Fruit fly (Drosophila melanogaster) whole organism, pupa: ENCODE data around the gene CG4297.

Experiments used
- CG10348 ChIP-seq: fragments of 200-800 bp; sonication (Bioruptor generic); IDR thresholded peaks from 2 replicates; pipeline ENCODE4 v1.3.6; 2022; ENCODE audit warnings: missing biosample characterization, missing genetic modification characterization
- CG12605 ChIP-seq: fragments of 200-800 bp; sonication (Bioruptor generic); IDR thresholded peaks from 2 replicates; pipeline ENCODE4 v1.3.6; 2022; ENCODE audit warnings: missing biosample characterization, missing genetic modification characterization
- CG13204 ChIP-seq: fragments of 200-800 bp; sonication (Bioruptor generic); optimal IDR thresholded peaks from 2 replicates; lab custom pipeline; 2018; ENCODE audit warnings: missing biosample characterization, mild to moderate bottlenecking, missing genetic modification characterization, moderate library complexity
- CG14655 ChIP-seq: fragments of 200-800 bp; sonication (Bioruptor generic); optimal IDR thresholded peaks from 3 replicates; lab custom pipeline; 2017; ENCODE audit warnings: mild to moderate bottlenecking, missing biosample characterization, missing genetic modification reagents, missing genetic modification characterization
- CG15710 ChIP-seq: fragments of 200-800 bp; sonication (Bioruptor generic); optimal IDR thresholded peaks from 2 replicates; lab custom pipeline; 2018; ENCODE audit warnings: missing biosample characterization, mild to moderate bottlenecking, missing genetic modification characterization, moderate library complexity
- CG17806 ChIP-seq: fragments of 200-800 bp; sonication (Bioruptor generic); optimal IDR thresholded peaks from 2 replicates; lab custom pipeline; 2018; ENCODE audit warnings: missing biosample characterization, mild to moderate bottlenecking, missing genetic modification characterization, moderate library complexity
- CG32121 ChIP-seq: fragments of 200-800 bp; sonication (Bioruptor generic); IDR thresholded peaks from 2 replicates; pipeline ENCODE4 v1.3.6; 2022; ENCODE audit warnings: missing biosample characterization, missing genetic modification characterization
- CG34367 ChIP-seq: fragments of 200-800 bp; sonication (Bioruptor generic); optimal IDR thresholded peaks from 2 replicates; lab custom pipeline; 2018; ENCODE audit warnings: missing biosample characterization, mild to moderate bottlenecking, missing genetic modification characterization
- CG4496 ChIP-seq: fragments of 200-800 bp; sonication (Bioruptor generic); IDR thresholded peaks from 3 replicates; pipeline ENCODE4 v1.3.6; 2022; ENCODE audit warnings: missing biosample characterization, missing genetic modification characterization
- CG8159 ChIP-seq: fragments of 200-800 bp; sonication (Bioruptor generic); optimal IDR thresholded peaks from 3 replicates; lab custom pipeline; 2018; ENCODE audit warnings: missing biosample characterization, mild to moderate bottlenecking, missing genetic modification characterization, moderate library complexity
- CG8301 ChIP-seq: fragments of 200-800 bp; sonication (Bioruptor generic); optimal IDR thresholded peaks from 2 replicates; lab custom pipeline; 2018; ENCODE audit warnings: missing biosample characterization, mild to moderate bottlenecking, missing genetic modification characterization
- CG9948 ChIP-seq: fragments of 200-800 bp; sonication (Bioruptor generic); optimal IDR thresholded peaks from 2 replicates; lab custom pipeline; 2018; ENCODE audit warnings: missing biosample characterization, mild to moderate bottlenecking, missing genetic modification characterization, moderate library complexity
- D1 ChIP-seq: fragments of 200-800 bp; sonication (Bioruptor generic); optimal IDR thresholded peaks from 2 replicates; lab custom pipeline; 2018; ENCODE audit warnings: missing biosample characterization, mild to moderate bottlenecking, missing genetic modification characterization, moderate library complexity
- EcR ChIP-seq: fragments of 200-800 bp; sonication (Bioruptor generic); optimal IDR thresholded peaks from 3 replicates; lab custom pipeline; 2019; ENCODE audit warnings: missing biosample characterization, missing genetic modification characterization, mild to moderate bottlenecking, moderate library complexity, missing genetic modification reagents
- Ets98B ChIP-seq: fragments of 200-800 bp; sonication (Bioruptor generic); IDR thresholded peaks from 2 replicates; pipeline ENCODE4 v1.3.6; 2022; ENCODE audit warnings: missing biosample characterization, missing genetic modification characterization
- Pif1A ChIP-seq: fragments of 200-800 bp; sonication (Bioruptor generic); optimal IDR thresholded peaks from 3 replicates; lab custom pipeline; 2016; ENCODE audit warnings: missing biosample characterization, missing genetic modification characterization
- Pif1B ChIP-seq: fragments of 200-800 bp; sonication (Bioruptor generic); optimal IDR thresholded peaks from 3 replicates; lab custom pipeline; 2016; ENCODE audit warnings: missing biosample characterization, missing genetic modification characterization
- Snoo ChIP-seq: fragments of 200-800 bp; sonication (Bioruptor generic); optimal IDR thresholded peaks from 3 replicates; lab custom pipeline; 2017; ENCODE audit warnings: missing biosample characterization, mild to moderate bottlenecking, missing genetic modification characterization, inconsistent platforms
- fd96Ca ChIP-seq: fragments of 200-800 bp; sonication (Bioruptor generic); IDR thresholded peaks from 3 replicates; pipeline ENCODE4 v1.3.6; 2022; ENCODE audit warnings: missing biosample characterization, missing genetic modification characterization
- gl ChIP-seq: fragments of 200-800 bp; sonication (Bioruptor generic); optimal IDR thresholded peaks from 2 replicates; lab custom pipeline; 2018; ENCODE audit warnings: missing biosample characterization, mild to moderate bottlenecking, missing genetic modification characterization
- rn ChIP-seq: fragments of 200-800 bp; sonication (Bioruptor generic); IDR thresholded peaks from 2 replicates; pipeline ENCODE4 v1.3.6; 2022; ENCODE audit warnings: missing biosample characterization, missing genetic modification characterization

Gene CG4297

dm6 chr2L:439339-439738 lies 32.7 kb downstream of the CG4297 start:
- peak; percentile 76 for TF ChIP-seq CG34367 (tag; lab: Kevin White, UChicago)
- TF ChIP-seq D1, result peak; percentile 54
- TF ChIP-seq Pif1B, result peak; percentile 82
- TF ChIP-seq gl (tag; lab: Kevin White, UChicago), result peak; percentile 67
- peak; percentile 92 for TF ChIP-seq CG14655 (GFP tag; lab: Kevin White, UChicago)
- peak; percentile 57 for TF ChIP-seq CG12605
- TF ChIP-seq Pif1A (GFP tag; lab: Kevin White, UChicago), result peak; percentile 82
- peak; percentile 82 for TF ChIP-seq CG15710 (tag; lab: Kevin White, UChicago)
- TF ChIP-seq EcR (GFP tag; lab: Kevin White, UChicago), result no peak
- TF ChIP-seq CG32121 (GFP tag; lab: Robert Waterston, UW), result 0 out of 2 replicates have a peak, but pooled peaks have one; percentile 18
- peak; percentile 90 for TF ChIP-seq CG8301
- TF ChIP-seq fd96Ca (GFP tag; lab: Robert Waterston, UW), result peak; percentile 81
- TF ChIP-seq rn, result 0 out of 2 replicates have a peak, but pooled peaks have one; percentile 14
- no peak for TF ChIP-seq CG10348 (GFP tag; lab: Robert Waterston, UW)
- peak; percentile 92 for TF ChIP-seq CG17806 (tag; lab: Kevin White, UChicago)
- TF ChIP-seq Snoo (tag; lab: Kevin White, UChicago), result peak; percentile 85
- peak; percentile 70 for TF ChIP-seq CG4496 (GFP tag; lab: Robert Waterston, UW)
- TF ChIP-seq CG9948 (tag; lab: Kevin White, UChicago), result peak; percentile 89
- TF ChIP-seq CG13204 (GFP tag; lab: Kevin White, UChicago), result no peak
- TF ChIP-seq Ets98B (GFP tag; lab: Robert Waterston, UW), result peak; percentile 82
- TF ChIP-seq CG8159, result peak; percentile 87

dm6 chr2L:437498-437897 lies 34.5 kb downstream of the CG4297 start:
- TF ChIP-seq EcR (GFP tag; lab: Kevin White, UChicago), result no peak
- TF ChIP-seq CG9948 (tag; lab: Kevin White, UChicago), result no peak
- no peak for TF ChIP-seq CG15710 (tag; lab: Kevin White, UChicago)
- TF ChIP-seq Pif1A (GFP tag; lab: Kevin White, UChicago), result no peak
- TF ChIP-seq CG8301, result no peak
- no peak for TF ChIP-seq Snoo (tag; lab: Kevin White, UChicago)
- no peak for TF ChIP-seq CG17806 (tag; lab: Kevin White, UChicago)
- TF ChIP-seq CG10348 (GFP tag; lab: Robert Waterston, UW), result no peak
- TF ChIP-seq CG14655 (GFP tag; lab: Kevin White, UChicago), result no peak
- no peak for TF ChIP-seq gl (tag; lab: Kevin White, UChicago)
- no peak for TF ChIP-seq CG32121 (GFP tag; lab: Robert Waterston, UW)
- TF ChIP-seq CG12605, result no peak
- TF ChIP-seq, all 21 proteins: peak for 0

- TF ChIP-seq CG12605 (peak; percentile 64), CG13204 (GFP tag; lab: Kevin White, UChicago) (no peak), gl (tag; lab: Kevin White, UChicago) (peak; percentile 5), Snoo (tag; lab: Kevin White, UChicago) (no peak), CG9948 (tag; lab: Kevin White, UChicago) (peak; percentile 52), D1 (no peak), CG17806 (tag; lab: Kevin White, UChicago) (peak; percentile 60), CG15710 (tag; lab: Kevin White, UChicago) (peak; percentile 49), CG8159 (peak; percentile 61), CG10348 (GFP tag; lab: Robert Waterston, UW) (0 out of 2 replicates have a peak, but pooled peaks have one; percentile 23), rn (peak; percentile 54; the same call in 1 of the 2 replicates), EcR (GFP tag; lab: Kevin White, UChicago) (peak; percentile 2), CG4496 (GFP tag; lab: Robert Waterston, UW) (peak; percentile 54; the same call in 1 of the 3 replicates), Pif1A (GFP tag; lab: Kevin White, UChicago) (peak; percentile 53), CG14655 (GFP tag; lab: Kevin White, UChicago) (peak; percentile 66), CG8301 (peak; percentile 61), Pif1B (peak; percentile 51), CG32121 (GFP tag; lab: Robert Waterston, UW) (peak; percentile 83), Ets98B (GFP tag; lab: Robert Waterston, UW) (peak; percentile 83), CG34367 (tag; lab: Kevin White, UChicago) (peak; percentile 19), fd96Ca (GFP tag; lab: Robert Waterston, UW) (peak; percentile 54; the same call in 1 of the 3 replicates)
- TF ChIP-seq, all 21 proteins: peak for 18
Measured at dm6 chr2L:435311-435806, 36.6 kb downstream of the CG4297 start.

- no peak for TF ChIP-seq gl (tag; lab: Kevin White, UChicago)
- no peak for TF ChIP-seq Pif1B
- no peak for TF ChIP-seq CG8301
- TF ChIP-seq CG8159, result no peak
- no peak for TF ChIP-seq CG17806 (tag; lab: Kevin White, UChicago)
- no peak for TF ChIP-seq Ets98B (GFP tag; lab: Robert Waterston, UW)
- TF ChIP-seq rn, result no peak
- no peak for TF ChIP-seq fd96Ca (GFP tag; lab: Robert Waterston, UW)
- TF ChIP-seq CG32121 (GFP tag; lab: Robert Waterston, UW), result no peak
- no peak for TF ChIP-seq CG14655 (GFP tag; lab: Kevin White, UChicago)
- TF ChIP-seq EcR (GFP tag; lab: Kevin White, UChicago), result no peak
- no peak for TF ChIP-seq CG10348 (GFP tag; lab: Robert Waterston, UW)
- no peak for TF ChIP-seq CG12605
- no peak for TF ChIP-seq CG4496 (GFP tag; lab: Robert Waterston, UW)
- TF ChIP-seq Pif1A (GFP tag; lab: Kevin White, UChicago), result no peak
- no peak for TF ChIP-seq CG34367 (tag; lab: Kevin White, UChicago)
- TF ChIP-seq Snoo (tag; lab: Kevin White, UChicago), result no peak
- no peak for TF ChIP-seq CG15710 (tag; lab: Kevin White, UChicago)
- TF ChIP-seq CG9948 (tag; lab: Kevin White, UChicago), result no peak
Measured at dm6 chr2L:434439-434838, 37.6 kb downstream of the CG4297 start.

dm6 chr2L:432119-432518 lies 39.9 kb downstream of the CG4297 start:
- TF ChIP-seq CG12605 (no peak), CG4496 (GFP tag; lab: Robert Waterston, UW) (no peak), CG9948 (tag; lab: Kevin White, UChicago) (no peak), CG13204 (GFP tag; lab: Kevin White, UChicago) (no peak), CG15710 (tag; lab: Kevin White, UChicago) (no peak)
